Worm (Caenorhabditis elegans): ENCODE data around the gene col-77.
A peak's percentile ranks its signal among the peaks of the same experiment; 100 is the strongest.

Gene col-77

ce11 chrII:8326228-8326960 is 32.8 kb downstream of the col-77 start (continued):
- TF ChIP-seq snpc-4 (tag; optimal IDR thresholded peaks at IDR 0.05) = no peak
- TF ChIP-seq lin-15B (tag; optimal IDR thresholded peaks at IDR 0.05) = no peak
- TF ChIP-seq lin-38 (GFP tag; IDR thresholded peaks at IDR 0.05) = peak; percentile 57

ce11 chrII:8325002-8325539 is 34.1 kb downstream of the col-77 start, which contains the start of the genes ran-3 and C26D10.3:
ran-3 (minus strand) TSS chrII:8325052.
C26D10.3 (plus strand) TSS chrII:8325386.
- TF ChIP-seq arid-1 (GFP tag; conservative IDR thresholded peaks at IDR 0.05) (no peak), rbr-2 (tag; optimal IDR thresholded peaks at IDR 0.05) (peak; percentile 17), daf-16 (GFP tag; optimal IDR thresholded peaks at IDR 0.05) (no peak), daf-16 (tag; optimal IDR thresholded peaks at IDR 0.05) (peak; percentile 62), ceh-32 (tag; optimal IDR thresholded peaks at IDR 0.05; ENCODE audit: poor library complexity) (no peak), lsy-2 (tag; optimal IDR thresholded peaks at IDR 0.05) (peak in 1 of 2 experiments; percentile 58), dpl-1 (GFP tag; optimal IDR thresholded peaks at IDR 0.05) (peak; percentile 69), mes-2 (tag; optimal IDR thresholded peaks at IDR 0.05; ENCODE audit: poor library complexity, severe bottlenecking) (peak; percentile 91), ztf-7 (tag; optimal IDR thresholded peaks at IDR 0.05) (no peak), dve-1 (tag; optimal IDR thresholded peaks at IDR 0.05; ENCODE audit: insufficient read depth) (peak; percentile 21), lin-38 (GFP tag; IDR thresholded peaks at IDR 0.05) (peak; percentile 51; the same call in 1 of the 2 replicates), ces-1 (GFP tag; optimal IDR thresholded peaks at IDR 0.05) (no peak), T26A8.4 (GFP tag; IDR thresholded peaks at IDR 0.05) (no peak), php-3 (GFP tag; IDR thresholded peaks at IDR 0.05) (no peak), ceh-44 (GFP tag; IDR thresholded peaks at IDR 0.05) (no peak), hif-1 (tag; optimal IDR thresholded peaks at IDR 0.05) (peak in 1 of 2 experiments; percentile 13), mep-1 (tag; optimal IDR thresholded peaks at IDR 0.05) (peak; percentile 42), unc-130 (GFP tag; optimal IDR thresholded peaks at IDR 0.05) (no peak), nhr-237 (tag; optimal IDR thresholded peaks at IDR 0.05) (no peak)

- no peak for TF ChIP-seq pqm-1 (tag; optimal IDR thresholded peaks at IDR 0.05)
- TF ChIP-seq Y75B8A.6 (GFP tag; IDR thresholded peaks at IDR 0.05) = no peak
- no peak for TF ChIP-seq nhr-6 (tag; optimal IDR thresholded peaks at IDR 0.05)
- TF ChIP-seq mxl-3 (GFP tag; optimal IDR thresholded peaks at IDR 0.05) = no peak
- no peak for TF ChIP-seq vab-7 (GFP tag; IDR thresholded peaks at IDR 0.05)
- no peak for TF ChIP-seq pha-4 (GFP tag; IDR thresholded peaks at IDR 0.05)
- no peak for TF ChIP-seq pha-4 (tag; optimal IDR thresholded peaks at IDR 0.05)
- no peak for TF ChIP-seq F10B5.3 (tag; optimal IDR thresholded peaks at IDR 0.05)
- TF ChIP-seq zip-11 (GFP tag; IDR thresholded peaks at IDR 0.05) = no peak
- TF ChIP-seq zip-2 (tag; optimal IDR thresholded peaks at IDR 0.05) = no peak
- TF ChIP-seq Y48G9A.11 (GFP tag; IDR thresholded peaks at IDR 0.05) = no peak
- peak in 1 of 2 experiments; percentile 78 for TF ChIP-seq unc-62 (GFP tag; optimal IDR thresholded peaks at IDR 0.05 in 1 of 2)
- TF ChIP-seq unc-62 (tag; optimal IDR thresholded peaks at IDR 0.05) = no peak
- TF ChIP-seq lin-29 (GFP tag; IDR thresholded peaks at IDR 0.05) = no peak
- TF ChIP-seq spr-1 (tag; optimal IDR thresholded peaks at IDR 0.05) = no peak
- no peak for TF ChIP-seq nhr-77 (tag; optimal IDR thresholded peaks at IDR 0.05)
- TF ChIP-seq aha-1 (tag) = peak; percentile 55
Measured at ce11 chrII:8321244-8321643, 37.9 kb downstream of the col-77 start, which contains the start of gene shw-1. shw-1 (minus strand) TSS chrII:8321471.

Data from whole organism, L4 larva.